Fruit fly (Drosophila melanogaster): Measurements from ENCODE around the gene CG9588.

The CG9588 gene

dm6 chr3R:13715012-13715673 is 38.7 kb upstream of the CG9588 start, which contains the start of gene kmr (continued):
- TF ChIP-seq CG9437 (GFP tag; optimal IDR thresholded peaks at IDR 0.05) = no peak
- no peak for TF ChIP-seq Hr78 (GFP tag; optimal IDR thresholded peaks at IDR 0.05)
- TF ChIP-seq Nf-YC (tag; optimal IDR thresholded peaks at IDR 0.05) = peak; percentile 64
- TF ChIP-seq Sin3A (optimal IDR thresholded peaks at IDR 0.05) = no peak
- peak; percentile 78 for TF ChIP-seq Med (GFP tag)
- TF ChIP-seq ara (GFP tag; IDR thresholded peaks at IDR 0.05) = no peak
- TF ChIP-seq NfI (GFP tag; optimal IDR thresholded peaks at IDR 0.05) = peak; percentile 33
- TF ChIP-seq CG2116 (GFP tag; optimal IDR thresholded peaks at IDR 0.05) = peak; percentile 19
- TF ChIP-seq Jarid2 (GFP tag; optimal IDR thresholded peaks at IDR 0.05) = peak; percentile 98
- peak; percentile 12 for TF ChIP-seq CG6765 (GFP tag; optimal IDR thresholded peaks at IDR 0.05)
- TF ChIP-seq CG13296 (GFP tag; optimal IDR thresholded peaks at IDR 0.05) = peak; percentile 56
- peak; percentile 47 for TF ChIP-seq CG15514 (GFP tag; optimal IDR thresholded peaks at IDR 0.05)
- TF ChIP-seq CG17829 (tag; optimal IDR thresholded peaks at IDR 0.05) = peak; percentile 41
- peak; percentile 21 for TF ChIP-seq Vsx1 (GFP tag; optimal IDR thresholded peaks at IDR 0.05)
- TF ChIP-seq CG34422 (GFP tag; IDR thresholded peaks at IDR 0.05) = peak; percentile 64; the same call in 1 of the 3 replicates
- peak; percentile 69 for TF ChIP-seq CG15479 (GFP tag; optimal IDR thresholded peaks at IDR 0.05)
- TF ChIP-seq grau (tag; optimal IDR thresholded peaks at IDR 0.05) = peak; percentile 29
- no peak for TF ChIP-seq CG4424 (GFP tag; optimal IDR thresholded peaks at IDR 0.05)
- peak; percentile 37 for TF ChIP-seq CTCF (GFP tag; optimal IDR thresholded peaks at IDR 0.05)
- TF ChIP-seq Blimp-1 (GFP tag; optimal IDR thresholded peaks at IDR 0.05) = peak; percentile 11
- TF ChIP-seq sd (tag; optimal IDR thresholded peaks at IDR 0.05) = peak; percentile 6
- TF ChIP-seq CG1603 (tag; optimal IDR thresholded peaks at IDR 0.05) = peak; percentile 39
- TF ChIP-seq CG32532 (GFP tag; IDR thresholded peaks at IDR 0.05) = no peak
- TF ChIP-seq CG14050 (GFP tag; IDR thresholded peaks at IDR 0.05) = peak; percentile 40; the same call in 1 of the 3 replicates
- peak; percentile 48 for TF ChIP-seq Dad (GFP tag; optimal IDR thresholded peaks at IDR 0.05)
- TF ChIP-seq CG17359 (tag; optimal IDR thresholded peaks at IDR 0.05) = peak; percentile 46
- TF ChIP-seq Mad (GFP tag; optimal IDR thresholded peaks at IDR 0.05) = peak; percentile 29
- peak; percentile 47 for TF ChIP-seq HmgZ (tag; optimal IDR thresholded peaks at IDR 0.05)
- no peak for TF ChIP-seq CG7786 (GFP tag; optimal IDR thresholded peaks at IDR 0.05)
- no peak for TF ChIP-seq croc (GFP tag; conservative IDR thresholded peaks at IDR 0.05)
- TF ChIP-seq CG11504 (tag; optimal IDR thresholded peaks at IDR 0.05) = peak; percentile 100
- peak; percentile 23 for TF ChIP-seq nmo (GFP tag; optimal IDR thresholded peaks at IDR 0.05)
- TF ChIP-seq CG13624 (GFP tag; optimal IDR thresholded peaks at IDR 0.05) = peak; percentile 2
- peak; percentile 13 for TF ChIP-seq Hey (tag; optimal IDR thresholded peaks at IDR 0.05)
- TF ChIP-seq CG17568 (GFP tag; optimal IDR thresholded peaks at IDR 0.05) = peak; percentile 64
- peak; percentile 79 for TF ChIP-seq HLHmδ (GFP tag; optimal IDR thresholded peaks at IDR 0.05)
- TF ChIP-seq CG9727 (GFP tag; optimal IDR thresholded peaks at IDR 0.05) = peak; percentile 3
- no peak for TF ChIP-seq CG2712 (tag; optimal IDR thresholded peaks at IDR 0.05)
- TF ChIP-seq CG17385 (GFP tag; optimal IDR thresholded peaks at IDR 0.05) = peak; percentile 21
- TF ChIP-seq her (GFP tag; optimal IDR thresholded peaks at IDR 0.05) = peak; percentile 57
- TF ChIP-seq CG3407 (GFP tag; optimal IDR thresholded peaks at IDR 0.05) = no peak
- peak; percentile 61 for TF ChIP-seq CG17912 (GFP tag; optimal IDR thresholded peaks at IDR 0.05)
- TF ChIP-seq CG2678 (tag; optimal IDR thresholded peaks at IDR 0.05) = peak; percentile 23
- no peak for TF ChIP-seq gsb-n (tag; optimal IDR thresholded peaks at IDR 0.05)
- no peak for TF ChIP-seq fu2 (GFP tag; optimal IDR thresholded peaks at IDR 0.05)
- TF ChIP-seq CG7271 (tag; optimal IDR thresholded peaks at IDR 0.05) = peak; percentile 19
- peak; percentile 29 for TF ChIP-seq ftz-f1 (GFP tag; optimal IDR thresholded peaks at IDR 0.05)
- TF ChIP-seq Oli (tag; optimal IDR thresholded peaks at IDR 0.05) = no peak
- no peak for TF ChIP-seq ash1 (GFP tag; optimal IDR thresholded peaks at IDR 0.05)
- peak; percentile 88; the same call in 1 of the 3 replicates for TF ChIP-seq so (GFP tag; IDR thresholded peaks at IDR 0.05)
